Fruit fly (Drosophila melanogaster) Kc167 (cell line): ENCODE data around the gene SdicB.

Source experiments
- Myc ChIP-seq: fragments of >200 bp; optimal IDR thresholded peaks from 2 replicates; lab custom pipeline; 2017; ENCODE audit warnings: missing external identifiers
- Sin3A ChIP-seq: fragments of >200 bp; optimal IDR thresholded peaks from 2 replicates; lab custom pipeline; 2018; ENCODE audit warnings: missing external identifiers
- h ChIP-seq: fragments of >200 bp; optimal IDR thresholded peaks from 3 replicates; lab custom pipeline; 2018; ENCODE audit warnings: missing external identifiers
- insv ChIP-seq: fragments of >200 bp; optimal IDR thresholded peaks from 3 replicates; lab custom pipeline; 2018; ENCODE audit warnings: missing external identifiers
- psq ChIP-seq: fragments of >200 bp; optimal IDR thresholded peaks from 2 replicates; lab custom pipeline; 2017; ENCODE audit warnings: missing external identifiers
- ttk ChIP-seq: sonication (Bioruptor generic); optimal IDR thresholded peaks from 2 replicates; lab custom pipeline; 2017; ENCODE audit warnings: missing external identifiers

DNA sequence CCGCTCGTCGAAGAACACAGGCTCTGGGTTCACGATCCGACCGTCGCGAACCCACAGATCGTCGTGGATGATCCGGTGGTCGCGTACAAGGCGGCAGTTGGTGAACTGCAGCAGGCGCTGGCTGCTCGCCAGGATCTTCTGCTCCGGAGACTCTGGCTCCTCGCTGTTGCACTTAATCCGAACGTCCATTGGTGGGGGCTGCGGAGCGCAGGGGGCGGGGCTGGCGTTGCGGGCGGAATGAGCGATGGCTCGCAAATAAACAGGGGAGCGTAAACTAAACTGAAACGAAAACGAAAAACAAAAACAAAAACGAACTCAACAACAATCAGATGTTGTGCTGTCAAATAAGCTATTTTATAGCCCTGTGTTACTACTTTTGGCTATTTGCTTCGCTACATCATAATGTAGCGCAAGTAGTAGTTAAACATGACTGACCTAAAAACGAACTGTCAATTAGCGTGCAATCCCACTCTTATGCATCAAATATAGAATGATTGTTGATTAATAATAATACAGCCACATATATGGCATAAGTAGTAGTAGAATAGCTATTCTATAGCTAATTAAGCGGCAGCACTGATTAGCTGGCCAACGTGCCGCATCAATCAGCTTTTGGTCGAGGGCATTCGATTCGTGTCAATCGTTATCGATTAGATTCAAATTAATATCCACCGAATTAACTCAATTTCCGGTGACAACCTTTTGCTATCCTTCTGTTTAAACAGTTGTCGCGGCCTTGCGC is 47.6 kb upstream of the SdicB start, which contains the start of gene CG17065:
- TF ChIP-seq insv (lab: Kevin White, UChicago): no peak
- TF ChIP-seq h: no peak
- TF ChIP-seq Sin3A: no peak
- no peak for TF ChIP-seq ttk
- no peak for TF ChIP-seq Myc
- peak; percentile 97 for TF ChIP-seq psq (lab: Kevin White, UChicago)
